Worm (Caenorhabditis elegans): ENCODE results near the gene srab-18.
A peak's percentile ranks its signal among the peaks of the same experiment; 100 is the strongest.

Gene srab-18

ce11 chrV:9860337-9860736 lies 10.9 kb downstream of the srab-18 start:
- no peak for TF ChIP-seq unc-39 (tag; optimal IDR thresholded peaks at IDR 0.05)
- TF ChIP-seq lsy-2 (tag; optimal IDR thresholded peaks at IDR 0.05), result peak in 1 of 2 experiments; percentile 82

DNA sequence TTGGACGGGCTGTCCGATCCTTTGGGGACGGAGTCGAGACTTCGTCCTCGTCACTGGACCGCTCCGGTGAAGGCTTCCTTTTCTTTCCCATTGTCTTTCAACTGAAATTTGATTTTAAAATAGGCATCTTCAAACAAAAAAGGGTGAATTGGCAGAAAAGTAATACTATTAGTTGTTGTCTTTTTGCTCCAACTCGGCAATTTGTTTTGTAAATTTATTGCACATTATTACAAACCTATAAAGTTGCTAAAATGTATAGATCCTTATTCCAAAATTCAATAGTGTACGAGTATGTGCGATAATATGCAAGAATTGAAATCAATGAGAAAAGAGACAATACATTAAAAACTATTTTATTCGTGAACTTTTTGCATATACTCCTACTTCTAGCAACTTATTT lies 11.4 kb downstream of the srab-18 start, which contains the start of gene lsy-12:
Gene lsy-12 (minus strand): TSS at position 101 of the 400 bp plus-strand sequence.
- no peak for TF ChIP-seq peb-1 (tag; optimal IDR thresholded peaks at IDR 0.05)
- TF ChIP-seq snpc-4 (tag; optimal IDR thresholded peaks at IDR 0.05), result no peak
- no peak for TF ChIP-seq ztf-11 (tag; optimal IDR thresholded peaks at IDR 0.05)

DNA sequence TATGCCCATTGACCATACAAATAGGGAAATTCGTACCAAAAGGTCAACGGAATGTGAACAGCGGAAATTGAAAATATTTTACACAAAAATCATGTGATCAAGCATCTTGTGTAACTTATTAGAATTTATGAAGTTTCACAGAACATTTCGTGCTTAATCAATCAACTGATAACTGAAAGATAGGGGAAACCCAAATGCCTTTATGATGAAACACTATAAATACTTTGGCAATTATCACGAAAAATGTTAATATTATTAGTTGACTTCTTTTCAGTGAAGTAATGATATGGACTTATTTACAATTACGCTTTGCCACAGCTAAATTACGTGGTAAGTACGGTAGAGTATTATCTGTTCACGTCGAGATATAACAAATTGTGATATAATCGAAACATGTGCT lies 14.3 kb downstream of the srab-18 start:
- TF ChIP-seq nhr-129 (tag; optimal IDR thresholded peaks at IDR 0.05), result no peak
- TF ChIP-seq unc-62 (GFP tag; optimal IDR thresholded peaks at IDR 0.05), result no peak
- no peak for TF ChIP-seq alr-1 (tag; optimal IDR thresholded peaks at IDR 0.05)
- no peak for TF ChIP-seq ztf-11 (tag; optimal IDR thresholded peaks at IDR 0.05)
- no peak for TF ChIP-seq lsy-2 (tag; optimal IDR thresholded peaks at IDR 0.05)
- TF ChIP-seq crh-2 (tag; optimal IDR thresholded peaks at IDR 0.05), result peak; percentile 39
- no peak for TF ChIP-seq ceh-82 (tag; optimal IDR thresholded peaks at IDR 0.05)
- TF ChIP-seq lin-13 (GFP tag; optimal IDR thresholded peaks at IDR 0.05), result no peak
- no peak for TF ChIP-seq mdl-1 (tag; optimal IDR thresholded peaks at IDR 0.05)
- TF ChIP-seq blmp-1 (tag; optimal IDR thresholded peaks at IDR 0.05; ENCODE audit: insufficient read depth), result no peak
- TF ChIP-seq fos-1 (tag; optimal IDR thresholded peaks at IDR 0.05), result peak; percentile 6
- TF ChIP-seq dmd-4 (tag; optimal IDR thresholded peaks at IDR 0.05), result no peak
- TF ChIP-seq unc-55 (GFP tag; optimal IDR thresholded peaks at IDR 0.05), result no peak
- no peak for TF ChIP-seq ztf-4 (tag; optimal IDR thresholded peaks at IDR 0.05)
- no peak for TF ChIP-seq nhr-77 (tag; optimal IDR thresholded peaks at IDR 0.05)
- no peak for TF ChIP-seq nhr-12 (tag; optimal IDR thresholded peaks at IDR 0.05)
- TF ChIP-seq peb-1 (tag; optimal IDR thresholded peaks at IDR 0.05), result no peak
- TF ChIP-seq sma-9 (GFP tag; optimal IDR thresholded peaks at IDR 0.05), result peak; percentile 7
- TF ChIP-seq sma-9 (tag; optimal IDR thresholded peaks at IDR 0.05), result no peak
- TF ChIP-seq Y55F3AM.14 (GFP tag; optimal IDR thresholded peaks at IDR 0.05), result no peak

DNA sequence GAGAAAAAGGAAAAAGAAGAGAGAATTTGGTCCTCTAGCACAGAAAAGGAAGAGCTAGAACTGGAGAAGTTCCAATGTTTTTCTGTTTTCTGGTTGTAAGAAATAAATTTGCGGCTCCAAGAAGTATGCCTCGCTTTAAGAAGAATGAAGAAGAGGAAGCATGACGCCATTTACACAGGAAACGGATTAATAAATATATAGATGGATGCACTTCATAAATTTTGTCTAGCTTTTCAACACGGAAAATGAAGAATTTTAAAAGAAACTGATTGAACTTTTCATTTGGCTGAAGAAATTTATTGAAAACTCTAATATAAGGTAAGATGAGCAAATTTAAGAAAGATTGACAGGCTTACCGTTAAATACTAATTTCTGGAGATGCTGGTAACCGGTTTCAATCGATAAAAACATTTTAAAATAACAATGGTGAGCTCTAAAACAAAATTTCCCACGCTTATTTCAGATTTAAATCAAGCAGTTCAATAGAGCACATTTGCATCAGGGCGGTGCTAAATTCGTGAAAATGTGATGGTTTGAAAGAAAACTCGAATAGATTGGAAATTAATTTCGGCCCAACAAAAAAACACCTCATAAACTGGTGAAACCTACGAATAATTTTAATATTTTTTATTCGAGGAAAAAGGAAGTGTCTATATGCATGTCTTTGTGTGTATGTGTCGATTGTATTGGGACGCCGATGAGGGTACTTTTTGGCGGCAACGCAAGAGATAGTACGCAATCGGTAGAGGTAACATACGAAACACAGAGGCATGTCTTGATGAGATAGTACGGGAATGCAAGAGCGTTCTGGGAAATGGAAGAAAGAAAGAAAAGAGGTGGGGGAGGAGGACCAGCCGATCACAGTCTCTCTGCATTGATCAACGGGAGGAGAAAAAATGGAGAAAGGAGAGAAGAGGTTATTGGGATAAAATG lies 15.1 kb downstream of the srab-18 start:
- TF ChIP-seq snpc-4 (tag; optimal IDR thresholded peaks at IDR 0.05), result no peak
- no peak for TF ChIP-seq nhr-77 (tag; optimal IDR thresholded peaks at IDR 0.05)
- no peak for TF ChIP-seq nhr-6 (tag; optimal IDR thresholded peaks at IDR 0.05)
- no peak for TF ChIP-seq mdl-1 (tag; optimal IDR thresholded peaks at IDR 0.05)
- TF ChIP-seq nhr-237 (tag; optimal IDR thresholded peaks at IDR 0.05), result no peak
- TF ChIP-seq aly-2 (tag; optimal IDR thresholded peaks at IDR 0.05), result no peak
- TF ChIP-seq skn-1 (tag; optimal IDR thresholded peaks at IDR 0.05), result no peak
- no peak for TF ChIP-seq elt-3 (tag; optimal IDR thresholded peaks at IDR 0.05)
- peak; percentile 33 for TF ChIP-seq crh-2 (tag; optimal IDR thresholded peaks at IDR 0.05)
- TF ChIP-seq blmp-1 (tag; optimal IDR thresholded peaks at IDR 0.05; ENCODE audit: insufficient read depth), result no peak
- TF ChIP-seq zag-1 (tag; optimal IDR thresholded peaks at IDR 0.05), result no peak
- peak; percentile 28 for TF ChIP-seq nhr-25 (tag; optimal IDR thresholded peaks at IDR 0.05)
- no peak for TF ChIP-seq ZK546.5 (tag; optimal IDR thresholded peaks at IDR 0.05)
- TF ChIP-seq sma-3 (GFP tag; optimal IDR thresholded peaks at IDR 0.05), result peak; percentile 34
- no peak for TF ChIP-seq egl-27 (tag; optimal IDR thresholded peaks at IDR 0.05)
- TF ChIP-seq ceh-82 (tag; optimal IDR thresholded peaks at IDR 0.05), result no peak
- peak in 1 of 2 experiments; percentile 24 for TF ChIP-seq lsy-2 (tag; optimal IDR thresholded peaks at IDR 0.05)
- no peak for TF ChIP-seq ztf-4 (tag; optimal IDR thresholded peaks at IDR 0.05)
- TF ChIP-seq Y55F3AM.14 (GFP tag; optimal IDR thresholded peaks at IDR 0.05), result no peak
- peak; percentile 44 for TF ChIP-seq C34F6.9 (tag; optimal IDR thresholded peaks at IDR 0.05)
- TF ChIP-seq alr-1 (tag; optimal IDR thresholded peaks at IDR 0.05), result no peak
- no peak for TF ChIP-seq ztf-1 (GFP tag; conservative IDR thresholded peaks at IDR 0.05)
- TF ChIP-seq ztf-11 (tag; optimal IDR thresholded peaks at IDR 0.05), result no peak
- peak; percentile 16 for TF ChIP-seq fos-1 (tag; optimal IDR thresholded peaks at IDR 0.05)
- TF ChIP-seq unc-39 (tag; optimal IDR thresholded peaks at IDR 0.05), result no peak
- no peak for TF ChIP-seq peb-1 (tag; optimal IDR thresholded peaks at IDR 0.05)
- TF ChIP-seq unc-55 (GFP tag; optimal IDR thresholded peaks at IDR 0.05), result peak; percentile 37
- no peak for TF ChIP-seq elt-1 (tag; optimal IDR thresholded peaks at IDR 0.05)
- TF ChIP-seq nhr-10 (tag; optimal IDR thresholded peaks at IDR 0.05), result no peak
- no peak for TF ChIP-seq lin-39 (tag; optimal IDR thresholded peaks at IDR 0.05)
- no peak for TF ChIP-seq mab-5 (tag; optimal IDR thresholded peaks at IDR 0.05)
- no peak for TF ChIP-seq lin-13 (GFP tag; optimal IDR thresholded peaks at IDR 0.05)
- TF ChIP-seq nhr-23 (tag; optimal IDR thresholded peaks at IDR 0.05), result no peak
- TF ChIP-seq ama-1 (optimal IDR thresholded peaks at IDR 0.05), result no peak
- peak; percentile 32 for TF ChIP-seq F13H6.1 (tag; optimal IDR thresholded peaks at IDR 0.05)
- TF ChIP-seq sem-4 (tag; optimal IDR thresholded peaks at IDR 0.05), result no peak
- no peak for TF ChIP-seq sma-9 (GFP tag; optimal IDR thresholded peaks at IDR 0.05)
- TF ChIP-seq sma-9 (tag; optimal IDR thresholded peaks at IDR 0.05), result no peak
- no peak for TF ChIP-seq nhr-21 (tag; optimal IDR thresholded peaks at IDR 0.05)
- TF ChIP-seq R02D3.7 (tag; optimal IDR thresholded peaks at IDR 0.05), result no peak
- TF ChIP-seq nhr-129 (tag; optimal IDR thresholded peaks at IDR 0.05), result peak; percentile 65
